Worm (Caenorhabditis elegans): Measurements from ENCODE around the gene pstk-1.

The pstk-1 gene

DNA sequence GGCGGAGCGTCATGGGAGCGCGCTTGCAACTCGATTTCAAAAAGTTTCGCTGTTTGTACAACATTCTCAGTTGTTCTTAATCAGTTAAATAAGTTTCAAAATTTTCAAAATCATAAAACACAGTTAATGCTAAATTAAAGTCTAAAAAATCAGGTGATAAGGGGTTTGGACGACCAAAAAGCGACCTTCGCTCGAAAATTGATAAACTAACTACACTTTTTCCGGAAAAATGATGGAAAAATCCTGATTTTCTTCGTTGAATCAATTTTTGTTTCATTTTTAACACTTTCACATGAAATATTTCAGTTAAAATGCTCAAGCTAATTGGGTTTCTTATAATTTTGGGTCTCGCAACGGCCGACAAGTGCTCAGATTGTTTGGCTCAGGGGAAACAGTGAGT is 36.2 kb upstream of the pstk-1 start, which contains the start of gene Y49E10.16:
Gene Y49E10.16 (plus strand): TSS at position 301 of the 400 bp plus-strand sequence.
- TF ChIP-seq sea-2 (GFP tag; IDR thresholded peaks at IDR 0.05) (no peak), pbrm-1 (GFP tag; IDR thresholded peaks at IDR 0.05) (no peak), egl-18 (GFP tag; IDR thresholded peaks at IDR 0.05) (no peak), die-1 (tag; optimal IDR thresholded peaks at IDR 0.05) (no peak), K12H6.12 (tag; optimal IDR thresholded peaks at IDR 0.05) (no peak), ceh-27 (GFP tag; optimal IDR thresholded peaks at IDR 0.05) (no peak), repo-1 (tag; optimal IDR thresholded peaks at IDR 0.05) (no peak), attf-6 (GFP tag; IDR thresholded peaks at IDR 0.05) (no peak), lin-26 (GFP tag; IDR thresholded peaks at IDR 0.05) (no peak), hmg-20 (GFP tag; IDR thresholded peaks at IDR 0.05) (no peak), nhr-179 (tag; optimal IDR thresholded peaks at IDR 0.05) (no peak), C17E4.6 (GFP tag; IDR thresholded peaks at IDR 0.05) (no peak), gei-17 (GFP tag; optimal IDR thresholded peaks at IDR 0.05) (no peak), somi-1 (GFP tag; optimal IDR thresholded peaks at IDR 0.05) (no peak), F49E8.2 (tag; optimal IDR thresholded peaks at IDR 0.05; ENCODE audit: insufficient read depth) (no peak), B0261.1 (tag; optimal IDR thresholded peaks at IDR 0.05) (no peak), tlf-1 (GFP tag; optimal IDR thresholded peaks at IDR 0.05) (no peak)

ce11 chrIII:12434104-12434503 is 32.3 kb upstream of the pstk-1 start, which contains the start of gene Y49E10.27:
Y49E10.27 (plus strand) TSS chrIII:12434404.
- TF ChIP-seq K11D2.4 (GFP tag; IDR thresholded peaks at IDR 0.05): no peak
- TF ChIP-seq F57A8.1 (GFP tag; optimal IDR thresholded peaks at IDR 0.05): no peak
- TF ChIP-seq athp-1 (tag; optimal IDR thresholded peaks at IDR 0.05): no peak
- no peak for TF ChIP-seq ztf-28 (GFP tag; IDR thresholded peaks at IDR 0.05)
- TF ChIP-seq dpl-1 (GFP tag; optimal IDR thresholded peaks at IDR 0.05): no peak
- TF ChIP-seq attf-5 (GFP tag; optimal IDR thresholded peaks at IDR 0.05): no peak
- no peak for TF ChIP-seq ztf-25 (GFP tag; IDR thresholded peaks at IDR 0.05)
- TF ChIP-seq egl-44 (GFP tag; IDR thresholded peaks at IDR 0.05): no peak
- TF ChIP-seq pha-4 (tag; optimal IDR thresholded peaks at IDR 0.05): no peak

DNA sequence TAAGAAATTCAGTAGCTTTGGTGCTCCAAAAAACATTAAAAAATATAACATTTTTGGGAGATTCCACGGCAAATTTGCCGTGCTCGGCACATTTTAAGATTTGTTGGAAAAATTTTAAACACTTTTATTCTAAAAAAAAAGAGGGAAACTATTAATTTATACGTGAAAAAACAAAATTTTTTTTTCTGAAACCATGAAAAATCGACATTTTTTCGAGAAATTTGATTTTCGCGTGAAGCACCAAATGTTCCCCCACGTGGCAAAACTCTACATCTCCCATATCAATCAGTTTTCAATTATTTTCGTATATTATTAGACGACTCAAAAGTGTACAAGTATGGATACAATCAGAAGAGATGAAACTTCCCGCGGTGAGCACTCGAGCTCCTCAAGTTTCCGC is 30.2 kb upstream of the pstk-1 start, which contains the start of gene fbxa-218:
Gene fbxa-218 (plus strand): TSS at position 301 of the 400 bp plus-strand sequence.
- TF ChIP-seq lsy-27 (tag; optimal IDR thresholded peaks at IDR 0.05; ENCODE audit: borderline replicate concordance, insufficient read depth) (no peak), die-1 (tag; optimal IDR thresholded peaks at IDR 0.05) (no peak), F37B4.10 (GFP tag; IDR thresholded peaks at IDR 0.05) (no peak), D2030.7 (GFP tag; IDR thresholded peaks at IDR 0.05) (no peak), lin-35 (GFP tag; optimal IDR thresholded peaks at IDR 0.05) (no peak), lir-1 (GFP tag; conservative IDR thresholded peaks at IDR 0.05) (no peak), xnd-1 (tag; optimal IDR thresholded peaks at IDR 0.05) (no peak), nhr-80 (tag; optimal IDR thresholded peaks at IDR 0.05) (no peak), sea-2 (GFP tag; IDR thresholded peaks at IDR 0.05) (no peak), nfya-2 (GFP tag; IDR thresholded peaks at IDR 0.05) (no peak)

DNA sequence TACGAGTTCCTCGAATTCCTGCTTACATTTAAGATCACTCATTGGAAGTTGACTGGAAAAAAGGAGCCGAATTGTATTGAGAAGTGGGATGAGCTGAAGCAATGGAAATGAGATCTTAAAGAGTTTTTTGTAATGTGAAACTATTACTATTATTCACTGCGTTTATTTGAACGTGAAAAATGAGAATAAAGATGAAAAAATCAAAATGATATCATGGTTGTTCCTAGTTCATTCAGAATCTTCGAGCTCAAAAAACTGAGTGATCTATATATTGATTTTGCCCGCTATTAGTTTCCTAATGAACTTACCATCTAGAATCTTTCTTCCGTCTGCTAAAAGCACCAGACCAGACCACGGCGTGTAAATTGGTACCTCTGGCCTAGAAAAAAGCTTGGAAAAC is 29.4 kb upstream of the pstk-1 start:
- TF ChIP-seq lin-35 (GFP tag; optimal IDR thresholded peaks at IDR 0.05) (no peak), K12H6.12 (tag; optimal IDR thresholded peaks at IDR 0.05) (no peak), akir-1 (GFP tag; optimal IDR thresholded peaks at IDR 0.05) (no peak), aptf-2 (GFP tag; conservative IDR thresholded peaks at IDR 0.05) (no peak), cebp-2 (GFP tag; IDR thresholded peaks at IDR 0.05) (no peak), let-607 (tag; optimal IDR thresholded peaks at IDR 0.05) (no peak), ceh-91 (GFP tag; IDR thresholded peaks at IDR 0.05) (no peak), snpc-1.1 (tag; optimal IDR thresholded peaks at IDR 0.05; ENCODE audit: insufficient read depth) (no peak), xnd-1 (tag; optimal IDR thresholded peaks at IDR 0.05) (no peak), ccch-3 (GFP tag; optimal IDR thresholded peaks at IDR 0.05) (no peak), him-1 (tag; optimal IDR thresholded peaks at IDR 0.05) (no peak), C06A6.2 (GFP tag; conservative IDR thresholded peaks at IDR 0.05) (no peak), ztf-6 (GFP tag; IDR thresholded peaks at IDR 0.05) (no peak), ceh-40 (GFP tag; IDR thresholded peaks at IDR 0.05) (no peak)
